Fruit fly (Drosophila melanogaster) whole organism, prepupa: Measurements from ENCODE around the gene CG13309.

ENCODE experiments used
- CG4318 ChIP-seq: fragments of 200-800 bp; sonication (Bioruptor generic); optimal IDR thresholded peaks from 3 replicates; lab custom pipeline; 2017; ENCODE audit warnings: missing biosample characterization, mild to moderate bottlenecking, missing genetic modification characterization
- fd85E ChIP-seq: fragments of 200-800 bp; sonication (Bioruptor generic); optimal IDR thresholded peaks from 3 replicates; lab custom pipeline; 2016; ENCODE audit warnings: missing biosample characterization, missing genetic modification characterization

DNA sequence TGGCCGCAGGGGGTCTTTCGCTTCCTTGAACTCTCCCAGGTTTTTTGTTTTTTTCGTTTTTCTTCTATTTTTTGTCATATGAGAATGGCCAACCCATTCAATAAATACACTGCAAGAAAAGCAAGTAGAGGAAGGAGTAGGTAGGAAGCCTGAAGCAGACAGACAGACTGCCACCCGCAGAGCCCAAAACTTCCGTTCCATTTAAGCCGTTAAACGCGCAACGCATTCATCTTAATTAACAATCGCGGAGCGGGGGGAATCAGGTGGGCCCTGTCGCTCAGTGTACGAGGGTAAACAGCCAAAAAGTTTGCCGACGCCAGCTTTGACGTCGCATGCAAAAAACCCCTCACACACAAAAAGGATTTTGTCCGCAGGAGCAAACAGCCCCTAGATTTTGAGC lies 42.7 kb downstream of the CG13309 start:
- TF ChIP-seq CG4318 (no peak), fd85E (no peak)
